Fruit fly (Drosophila melanogaster) whole organism, embryonic: Measurements from ENCODE around the gene TwdlE.

Experiments used
- Abd-B ChIP-seq: fragments of 200-800 bp; sonication (Bioruptor generic); optimal IDR thresholded peaks from 2 replicates; lab custom pipeline; 2018; ENCODE audit warnings: missing biosample characterization, mild to moderate bottlenecking, missing genetic modification characterization, moderate library complexity
- Blimp-1 ChIP-seq: fragments of 200-800 bp; sonication (Bioruptor generic); optimal IDR thresholded peaks from 3 replicates; lab custom pipeline; 2018; ENCODE audit warnings: missing biosample characterization, missing genetic modification characterization, mild to moderate bottlenecking, moderate library complexity, missing genetic modification reagents
- CG10321 ChIP-seq: fragments of 200-800 bp; sonication (Bioruptor generic); IDR thresholded peaks from 2 replicates; pipeline ENCODE4 v1.3.6; 2022; ENCODE audit warnings: missing biosample characterization, missing genetic modification characterization
- CG10565 ChIP-seq: fragments of 200-800 bp; sonication (Bioruptor generic); optimal IDR thresholded peaks from 3 replicates; lab custom pipeline; 2016; ENCODE audit warnings: missing biosample characterization, mild to moderate bottlenecking, missing genetic modification characterization
- CG11247 ChIP-seq: fragments of 200-800 bp; sonication (Bioruptor generic); IDR thresholded peaks from 2 replicates; pipeline ENCODE4 v1.3.6; 2022; ENCODE audit warnings: missing biosample characterization, missing genetic modification characterization
- CG12104 ChIP-seq: fragments of 200-800 bp; sonication (Bioruptor generic); optimal IDR thresholded peaks from 3 replicates; lab custom pipeline; 2016; ENCODE audit warnings: missing biosample characterization, missing genetic modification characterization
- CG1233 ChIP-seq: fragments of 200-800 bp; sonication (Bioruptor generic); optimal IDR thresholded peaks from 4 replicates; lab custom pipeline; 2018; ENCODE audit warnings: missing biosample characterization, mild to moderate bottlenecking, missing genetic modification characterization
- CG13296 ChIP-seq: fragments of 200-800 bp; sonication (Bioruptor generic); optimal IDR thresholded peaks from 3 replicates; lab custom pipeline; 2018; ENCODE audit warnings: missing biosample characterization, mild to moderate bottlenecking, missing genetic modification characterization
- CG13894 ChIP-seq: fragments of 200-800 bp; sonication (Bioruptor generic); optimal IDR thresholded peaks from 3 replicates; lab custom pipeline; 2018; ENCODE audit warnings: missing biosample characterization, mild to moderate bottlenecking, missing genetic modification characterization, moderate library complexity
- CG15073 ChIP-seq: fragments of 200-800 bp; sonication (Bioruptor generic); optimal IDR thresholded peaks from 2 replicates; lab custom pipeline; 2016; ENCODE audit warnings: missing biosample characterization, missing genetic modification characterization
- CG3726 ChIP-seq: fragments of 200-800 bp; sonication (Bioruptor generic); IDR thresholded peaks from 3 replicates; pipeline ENCODE4, ENCODE4 v1.3.6; 2022; ENCODE audit warnings: missing biosample characterization, missing genetic modification characterization
- CG3847 ChIP-seq: fragments of 200-800 bp; sonication (Bioruptor generic); IDR thresholded peaks from 2 replicates; pipeline ENCODE4 v1.3.6; 2022; ENCODE audit warnings: missing biosample characterization, missing genetic modification characterization
- CG4328 ChIP-seq: fragments of 200-800 bp; sonication (Bioruptor generic); optimal IDR thresholded peaks from 3 replicates; lab custom pipeline; 2017; ENCODE audit warnings: missing biosample characterization, missing genetic modification reagents, missing genetic modification characterization
- CG4730 ChIP-seq: fragments of 200-800 bp; sonication (Bioruptor generic); IDR thresholded peaks from 2 replicates; pipeline ENCODE4 v1.3.6; 2022; ENCODE audit warnings: missing biosample characterization, missing genetic modification characterization
- CG6254 ChIP-seq: fragments of 200-800 bp; sonication (Bioruptor generic); optimal IDR thresholded peaks from 3 replicates; lab custom pipeline; 2017; ENCODE audit warnings: mild to moderate bottlenecking, missing biosample characterization, missing genetic modification reagents, missing genetic modification characterization
- CG6791 ChIP-seq: fragments of 200-800 bp; sonication (Bioruptor generic); IDR thresholded peaks from 3 replicates; pipeline ENCODE4 v1.3.6; 2022; ENCODE audit warnings: missing biosample characterization, missing genetic modification characterization; ENCODE audit not compliant: partially characterized antibody
- CG7372 ChIP-seq: fragments of 200-800 bp; sonication (Bioruptor generic); IDR thresholded peaks from 2 replicates; pipeline ENCODE4 v1.3.6; 2022; ENCODE audit warnings: missing biosample characterization, missing genetic modification characterization
- CG7556 ChIP-seq: fragments of 200-800 bp; sonication (Bioruptor generic); optimal IDR thresholded peaks from 2 replicates; lab custom pipeline; 2017; ENCODE audit warnings: missing biosample characterization, mild to moderate bottlenecking, missing genetic modification characterization
- CG8765 ChIP-seq: fragments of 200-800 bp; sonication (Bioruptor generic); IDR thresholded peaks from 2 replicates; pipeline ENCODE4 v1.3.6; 2022; ENCODE audit warnings: missing biosample characterization, missing genetic modification characterization
- CG9817 ChIP-seq: fragments of 200-800 bp; sonication (Bioruptor generic); optimal IDR thresholded peaks from 2 replicates; lab custom pipeline; 2018; ENCODE audit warnings: missing biosample characterization, mild to moderate bottlenecking, missing genetic modification characterization, moderate library complexity
- E2f1 ChIP-seq: fragments of 200-800 bp; sonication (Bioruptor generic); IDR thresholded peaks from 2 replicates; pipeline ENCODE4 v1.3.6; 2022; ENCODE audit warnings: missing biosample characterization, missing genetic modification characterization
- Ets65A ChIP-seq: fragments of 200-800 bp; sonication (Bioruptor generic); peaks from one replicate; lab custom pipeline; 2016; ENCODE audit warnings: missing biosample characterization, missing genetic modification characterization
- HLH4C ChIP-seq: fragments of 200-800 bp; sonication (Bioruptor generic); IDR thresholded peaks from 3 replicates; pipeline ENCODE4 v1.3.6; 2022; ENCODE audit warnings: missing biosample characterization, missing genetic modification characterization; ENCODE audit not compliant: partially characterized antibody
- HmgD ChIP-seq: fragments of 200-800 bp; sonication (Bioruptor generic); optimal IDR thresholded peaks from 3 replicates; lab custom pipeline; 2016; ENCODE audit warnings: missing biosample characterization, missing genetic modification characterization
- Hr51 ChIP-seq, 2 experiments: fragments of 200-800 bp; sonication (Bioruptor generic); optimal IDR thresholded peaks; 2 replicates in 1 of 2; 3 replicates in 1 of 2; lab custom pipeline; 2016 to 2018; ENCODE audit warnings: missing biosample characterization in 2 of 2, missing genetic modification characterization in 2 of 2, mild to moderate bottlenecking in 1 of 2, moderate library complexity in 1 of 2
- Lhr ChIP-seq: fragments of 200-800 bp; sonication (Bioruptor generic); optimal IDR thresholded peaks from 3 replicates; lab custom pipeline; 2017; ENCODE audit warnings: mild to moderate bottlenecking, missing biosample characterization, missing genetic modification reagents, missing genetic modification characterization
- Mad ChIP-seq: fragments of 200-800 bp; sonication (Bioruptor generic); optimal IDR thresholded peaks from 2 replicates; lab custom pipeline; 2016; ENCODE audit warnings: missing biosample characterization, missing genetic modification characterization
- Myb ChIP-seq: fragments of 200-800 bp; sonication (Bioruptor generic); optimal IDR thresholded peaks from 2 replicates; lab custom pipeline; 2016; ENCODE audit warnings: missing biosample characterization, missing genetic modification characterization
- Spps ChIP-seq: fragments of 200-800 bp; sonication (Bioruptor generic); optimal IDR thresholded peaks from 2 replicates; lab custom pipeline; 2018; ENCODE audit warnings: missing biosample characterization, mild to moderate bottlenecking, missing genetic modification characterization
- ac ChIP-seq: fragments of 200-800 bp; sonication (Bioruptor generic); optimal IDR thresholded peaks from 3 replicates; lab custom pipeline; 2017; ENCODE audit warnings: missing biosample characterization, mild to moderate bottlenecking, missing genetic modification characterization
- bigmax ChIP-seq: fragments of 200-800 bp; sonication (Bioruptor generic); optimal IDR thresholded peaks from 2 replicates; lab custom pipeline; 2018; ENCODE audit warnings: missing biosample characterization, mild to moderate bottlenecking, missing genetic modification characterization
- bsh ChIP-seq, 2 experiments: fragments of 200-800 bp; sonication (Bioruptor generic); optimal IDR thresholded peaks; 2 replicates each; lab custom pipeline; 2017 to 2018; ENCODE audit warnings: mild to moderate bottlenecking in 2 of 2, missing biosample characterization in 2 of 2, missing genetic modification characterization in 2 of 2, moderate library complexity in 1 of 2
- cato ChIP-seq: fragments of 200-800 bp; sonication (Bioruptor generic); optimal IDR thresholded peaks from 2 replicates; lab custom pipeline; 2016; ENCODE audit warnings: missing biosample characterization, missing genetic modification characterization, borderline replicate concordance
- crc ChIP-seq: fragments of 200-800 bp; sonication (Bioruptor generic); optimal IDR thresholded peaks from 2 replicates; lab custom pipeline; 2016; ENCODE audit warnings: missing biosample characterization, missing genetic modification characterization
- dysf ChIP-seq: fragments of 200-800 bp; sonication (Bioruptor generic); IDR thresholded peaks from 3 replicates; pipeline ENCODE4 v1.3.6; 2022; ENCODE audit warnings: missing biosample characterization, missing genetic modification characterization
- emc ChIP-seq: fragments of 200-800 bp; sonication (Bioruptor generic); optimal IDR thresholded peaks from 2 replicates; lab custom pipeline; 2016; ENCODE audit warnings: missing biosample characterization, missing genetic modification characterization
- ems ChIP-seq: fragments of 200-800 bp; sonication (Bioruptor generic); optimal IDR thresholded peaks from 3 replicates; lab custom pipeline; 2016; ENCODE audit warnings: missing biosample characterization, missing genetic modification characterization
- ftz-f1 ChIP-seq: fragments of 200-800 bp; sonication (Bioruptor generic); optimal IDR thresholded peaks from 2 replicates; lab custom pipeline; 2016; ENCODE audit warnings: missing biosample characterization, missing genetic modification characterization
- gt ChIP-seq: fragments of 200-800 bp; sonication (Bioruptor generic); IDR thresholded peaks from 2 replicates; pipeline ENCODE4 v1.3.6; 2022; ENCODE audit warnings: missing biosample characterization, missing genetic modification characterization
- ind ChIP-seq: fragments of 200-800 bp; sonication (Bioruptor generic); optimal IDR thresholded peaks from 3 replicates; lab custom pipeline; 2016; ENCODE audit warnings: missing biosample characterization, missing genetic modification characterization
- lbe ChIP-seq: fragments of 200-800 bp; sonication (Bioruptor generic); optimal IDR thresholded peaks from 2 replicates; lab custom pipeline; 2016; ENCODE audit warnings: missing biosample characterization, mild to moderate bottlenecking, missing genetic modification characterization
- lilli ChIP-seq: fragments of 200-800 bp; sonication (Bioruptor generic); optimal IDR thresholded peaks from 3 replicates; lab custom pipeline; 2016; ENCODE audit warnings: missing biosample characterization, missing genetic modification characterization
- luna ChIP-seq: fragments of 200-800 bp; sonication (Bioruptor generic); optimal IDR thresholded peaks from 2 replicates; lab custom pipeline; 2016; ENCODE audit warnings: missing biosample characterization, missing genetic modification characterization
- prd ChIP-seq, 3 experiments: fragments of >200 bp in 2 of 3; fragments of 200-800 bp in 1 of 3; sonication (Bioruptor generic) in 1 of 3; optimal IDR thresholded peaks in 2 of 3; IDR thresholded peaks in 1 of 3; 2 replicates in 2 of 3; 3 replicates in 1 of 3; pipeline versions ENCODE4 v1.3.6 to Lab custom; 2017 to 2022; ENCODE audit warnings: missing biosample characterization in 1 of 3, missing genetic modification characterization in 1 of 3
- pzg ChIP-seq: fragments of 200-800 bp; sonication (Bioruptor generic); optimal IDR thresholded peaks from 3 replicates; lab custom pipeline; 2018; ENCODE audit warnings: missing biosample characterization, mild to moderate bottlenecking, missing genetic modification characterization, moderate library complexity
- shn ChIP-seq: fragments of 200-800 bp; sonication (Bioruptor generic); optimal IDR thresholded peaks from 3 replicates; lab custom pipeline; 2016; ENCODE audit warnings: missing biosample characterization, missing genetic modification characterization
- sim ChIP-seq: fragments of 200-800 bp; sonication (Bioruptor generic); IDR thresholded peaks from 2 replicates; pipeline ENCODE4 v1.3.6; 2022; ENCODE audit warnings: missing biosample characterization, missing genetic modification characterization
- sr ChIP-seq: fragments of 200-800 bp; sonication (Bioruptor generic); IDR thresholded peaks from 3 replicates; pipeline ENCODE4 v1.3.6; 2022; ENCODE audit warnings: missing biosample characterization, missing genetic modification characterization
- tin ChIP-seq: fragments of 200-800 bp; sonication (Bioruptor generic); optimal IDR thresholded peaks from 3 replicates; lab custom pipeline; 2016; ENCODE audit warnings: missing biosample characterization, missing genetic modification characterization
- wor ChIP-seq: fragments of 200-800 bp; sonication (Bioruptor generic); IDR thresholded peaks from 2 replicates; pipeline ENCODE4 v1.3.6; 2022; ENCODE audit warnings: missing biosample characterization, missing genetic modification characterization
- zen2 ChIP-seq: fragments of 200-800 bp; sonication (Bioruptor generic); IDR thresholded peaks from 3 replicates; pipeline ENCODE4 v1.3.6; 2022; ENCODE audit warnings: missing biosample characterization, missing genetic modification characterization; ENCODE audit not compliant: partially characterized antibody

The TwdlE gene

dm6 chr2L:7813357-7813756 lies 47.3 kb downstream of the TwdlE start (continued):
- TF ChIP-seq bsh (GFP tag; optimal IDR thresholded peaks at IDR 0.05; lab: Kevin White, UChicago) (peak in 1 of 2 experiments; percentile 40), sim (no peak), cato (GFP tag; lab: Kevin White, UChicago) (no peak), Spps (tag; lab: Kevin White, UChicago) (no peak), CG10565 (no peak), ftz-f1 (GFP tag; lab: Kevin White, UChicago) (no peak), CG7556 (GFP tag; lab: Kevin White, UChicago) (peak; percentile 34), Ets65A (GFP tag; lab: Kevin White, UChicago) (no peak), dysf (GFP tag; lab: Robert Waterston, UW) (peak; percentile 46; the same call in 2 of the 3 replicates), ac (no peak), ems (GFP tag; lab: Kevin White, UChicago) (no peak), CG8765 (GFP tag; lab: Robert Waterston, UW) (no peak), Mad (no peak), CG10321 (GFP tag; lab: Robert Waterston, UW) (no peak), CG11247 (peak; percentile 70), HLH4C (GFP tag; lab: Robert Waterston, UW) (no peak), crc (peak; percentile 3), CG7372 (GFP tag; lab: Robert Waterston, UW) (no peak), Lhr (peak; percentile 33), CG3726 (GFP tag; lab: Robert Waterston, UW) (no peak; the same call in 2 of the 3 replicates), Abd-B (GFP tag; lab: Kevin White, UChicago) (no peak), Blimp-1 (GFP tag; lab: Kevin White, UChicago) (peak; percentile 74), CG3847 (GFP tag; lab: Robert Waterston, UW) (peak; percentile 41), CG12104 (GFP tag; lab: Kevin White, UChicago) (peak; percentile 64), CG6254 (GFP tag; lab: Kevin White, UChicago) (peak; percentile 69), lilli (GFP tag; lab: Kevin White, UChicago) (no peak), shn (GFP tag; lab: Kevin White, UChicago) (no peak), zen2 (no peak), tin (GFP tag; lab: Kevin White, UChicago) (no peak), CG6791 (GFP tag; lab: Robert Waterston, UW) (no peak), CG1233 (GFP tag; lab: Kevin White, UChicago) (peak; percentile 81), Hr51 (GFP tag; optimal IDR thresholded peaks at IDR 0.05; lab: Kevin White, UChicago) (no peak), lbe (no peak), luna (no peak), Myb (GFP tag; lab: Kevin White, UChicago) (no peak), CG13894 (tag; lab: Kevin White, UChicago) (peak; percentile 87), gt (GFP tag; lab: Robert Waterston, UW) (no peak), sr (no peak), ind (GFP tag; lab: Kevin White, UChicago) (no peak), prd (optimal IDR thresholded peaks at IDR 0.05; lab: Kevin White, UChicago) (no peak), prd (GFP tag; IDR thresholded peaks at IDR 0.05; lab: Robert Waterston, UW) (peak; percentile 29; the same call in 1 of the 3 replicates), pzg (GFP tag; lab: Kevin White, UChicago) (no peak), CG9817 (tag; lab: Kevin White, UChicago) (no peak), HmgD (GFP tag; lab: Kevin White, UChicago) (no peak), wor (no peak), bigmax (GFP tag; lab: Kevin White, UChicago) (peak; percentile 24), emc (GFP tag; lab: Kevin White, UChicago) (no peak), E2f1 (GFP tag; lab: Robert Waterston, UW) (no peak), CG15073 (GFP tag; lab: Kevin White, UChicago) (no peak), CG13296 (peak; percentile 83), CG4328 (GFP tag; lab: Kevin White, UChicago) (peak; percentile 85), CG4730 (no peak)
